Fruit fly (Drosophila melanogaster) whole organism, embryonic: ENCODE measurements around the gene slmb.

ENCODE experiments used
- ATbp ChIP-seq: fragments of 200-800 bp; sonication (Bioruptor generic); optimal IDR thresholded peaks from 2 replicates; lab custom pipeline; 2017; ENCODE audit warnings: missing biosample characterization, mild to moderate bottlenecking, missing genetic modification characterization, missing genetic modification reagents
- Adf1 ChIP-seq: fragments of 200-800 bp; sonication (Bioruptor generic); IDR thresholded peaks from 2 replicates; pipeline ENCODE4 v1.3.6; 2022; ENCODE audit warnings: missing biosample characterization, missing genetic modification characterization
- Aef1 ChIP-seq: fragments of 200-800 bp; sonication (Bioruptor generic); IDR thresholded peaks from 3 replicates; pipeline ENCODE4 v1.3.6; 2022; ENCODE audit warnings: missing biosample characterization, missing genetic modification characterization
- Bgb ChIP-seq: fragments of 200-800 bp; sonication (Bioruptor generic); IDR thresholded peaks from 2 replicates; pipeline ENCODE4 v1.3.6; 2022; ENCODE audit warnings: missing biosample characterization, missing genetic modification characterization; ENCODE audit not compliant: partially characterized antibody
- CG11085 ChIP-seq: fragments of 200-800 bp; sonication (Bioruptor generic); IDR thresholded peaks from 2 replicates; pipeline ENCODE4 v1.3.6; 2022; ENCODE audit warnings: missing biosample characterization, missing genetic modification characterization
- CG12104 ChIP-seq: fragments of 200-800 bp; sonication (Bioruptor generic); optimal IDR thresholded peaks from 3 replicates; lab custom pipeline; 2016; ENCODE audit warnings: missing biosample characterization, missing genetic modification characterization
- CG12744 ChIP-seq: fragments of 200-800 bp; sonication (Bioruptor generic); optimal IDR thresholded peaks from 2 replicates; lab custom pipeline; 2016; ENCODE audit warnings: missing biosample characterization, missing genetic modification characterization
- CG14965 ChIP-seq: fragments of 200-800 bp; sonication (Bioruptor generic); optimal IDR thresholded peaks from 2 replicates; lab custom pipeline; 2016; ENCODE audit warnings: missing biosample characterization, missing genetic modification characterization, borderline replicate concordance
- CG15514 ChIP-seq: fragments of 200-800 bp; sonication (Bioruptor generic); optimal IDR thresholded peaks from 3 replicates; lab custom pipeline; 2017; ENCODE audit warnings: missing biosample characterization, missing genetic modification characterization, mild to moderate bottlenecking, moderate library complexity, missing genetic modification reagents
- CG1647 ChIP-seq: fragments of 200-800 bp; sonication (Bioruptor generic); optimal IDR thresholded peaks from 3 replicates; lab custom pipeline; 2016; ENCODE audit warnings: missing biosample characterization, missing genetic modification characterization
- CG16813 ChIP-seq: fragments of 200-800 bp; sonication (Bioruptor generic); IDR thresholded peaks from 3 replicates; pipeline ENCODE4 v1.3.6; 2022; ENCODE audit warnings: missing biosample characterization, missing genetic modification characterization; ENCODE audit not compliant: partially characterized antibody
- CG17328 ChIP-seq: fragments of 200-800 bp; sonication (Bioruptor generic); IDR thresholded peaks from 2 replicates; pipeline ENCODE4 v1.3.6; 2022; ENCODE audit warnings: missing biosample characterization, missing genetic modification characterization
- CG17802 ChIP-seq: fragments of 200-800 bp; sonication (Bioruptor generic); optimal IDR thresholded peaks from 2 replicates; lab custom pipeline; 2018; ENCODE audit warnings: missing biosample characterization, mild to moderate bottlenecking, missing genetic modification characterization, moderate library complexity
- CG2116 ChIP-seq: fragments of 200-800 bp; sonication (Bioruptor generic); optimal IDR thresholded peaks from 3 replicates; lab custom pipeline; 2018; ENCODE audit warnings: missing biosample characterization, mild to moderate bottlenecking, missing genetic modification characterization
- CG3163 ChIP-seq: fragments of 200-800 bp; sonication (Bioruptor generic); optimal IDR thresholded peaks from 3 replicates; lab custom pipeline; 2016; ENCODE audit warnings: missing biosample characterization, missing genetic modification characterization
- CG33213 ChIP-seq: fragments of 200-800 bp; sonication (Bioruptor generic); optimal IDR thresholded peaks from 3 replicates; lab custom pipeline; 2016; ENCODE audit warnings: missing biosample characterization, missing genetic modification characterization
- CG4360 ChIP-seq: fragments of 200-800 bp; sonication (Bioruptor generic); IDR thresholded peaks from 2 replicates; pipeline ENCODE4 v1.3.6; 2022; ENCODE audit warnings: missing biosample characterization, missing genetic modification characterization
- CG43689 ChIP-seq: fragments of 200-800 bp; sonication (Bioruptor generic); IDR thresholded peaks from 2 replicates; pipeline ENCODE4 v1.3.6; 2022; ENCODE audit warnings: missing biosample characterization, missing genetic modification characterization
- CG4404 ChIP-seq: fragments of 200-800 bp; sonication (Bioruptor generic); IDR thresholded peaks from 2 replicates; pipeline ENCODE4 v1.3.6; 2022; ENCODE audit warnings: missing biosample characterization, missing genetic modification characterization
- CG7928 ChIP-seq: fragments of 200-800 bp; sonication (Bioruptor generic); optimal IDR thresholded peaks from 2 replicates; lab custom pipeline; 2017; ENCODE audit warnings: missing biosample characterization, mild to moderate bottlenecking, missing genetic modification characterization
- CG8388 ChIP-seq: fragments of 200-800 bp; sonication (Bioruptor generic); optimal IDR thresholded peaks from 2 replicates; lab custom pipeline; 2019; ENCODE audit warnings: missing biosample characterization, mild to moderate bottlenecking, missing genetic modification characterization, moderate library complexity
- CG9437 ChIP-seq: fragments of 200-800 bp; sonication (Bioruptor generic); optimal IDR thresholded peaks from 2 replicates; lab custom pipeline; 2018; ENCODE audit warnings: missing biosample characterization, mild to moderate bottlenecking, missing genetic modification characterization
- CG9797 ChIP-seq: fragments of 200-800 bp; sonication (Bioruptor generic); optimal IDR thresholded peaks from 3 replicates; lab custom pipeline; 2018; ENCODE audit warnings: missing biosample characterization, mild to moderate bottlenecking, missing genetic modification characterization
- CG9932 ChIP-seq: fragments of 200-800 bp; sonication (Bioruptor generic); IDR thresholded peaks from 2 replicates; pipeline ENCODE4 v1.3.6; 2022; ENCODE audit warnings: missing biosample characterization, missing genetic modification characterization
- CkIIα-i1 ChIP-seq: fragments of 200-800 bp; sonication (Bioruptor generic); IDR thresholded peaks from 2 replicates; pipeline ENCODE4 v1.3.6; 2022; ENCODE audit warnings: missing biosample characterization, missing genetic modification characterization
- Eip74EF ChIP-seq, 2 experiments: fragments of 200-800 bp in 1 of 2; fragments of >200 bp in 1 of 2; sonication (Bioruptor generic) in 1 of 2; optimal IDR thresholded peaks; 2 replicates each; lab custom pipeline; 2017 to 2019; ENCODE audit warnings: missing biosample characterization in 2 of 2, missing genetic modification characterization in 2 of 2, mild to moderate bottlenecking in 1 of 2, moderate library complexity in 1 of 2
- Ets65A ChIP-seq: fragments of 200-800 bp; sonication (Bioruptor generic); peaks from one replicate; lab custom pipeline; 2016; ENCODE audit warnings: missing biosample characterization, missing genetic modification characterization
- Fer3 ChIP-seq: fragments of 200-800 bp; sonication (Bioruptor generic); optimal IDR thresholded peaks from 2 replicates; lab custom pipeline; 2018; ENCODE audit warnings: missing biosample characterization, mild to moderate bottlenecking, missing genetic modification characterization, moderate library complexity
- Hr51 ChIP-seq, 2 experiments: fragments of 200-800 bp; sonication (Bioruptor generic); optimal IDR thresholded peaks; 2 replicates in 1 of 2; 3 replicates in 1 of 2; lab custom pipeline; 2016 to 2018; ENCODE audit warnings: missing biosample characterization in 2 of 2, missing genetic modification characterization in 2 of 2, mild to moderate bottlenecking in 1 of 2, moderate library complexity in 1 of 2
- Kr ChIP-seq: fragments of 200-800 bp; sonication (Bioruptor generic); optimal IDR thresholded peaks from 2 replicates; lab custom pipeline; 2017; ENCODE audit warnings: missing biosample characterization, mild to moderate bottlenecking, missing genetic modification characterization
- Lhr ChIP-seq: fragments of 200-800 bp; sonication (Bioruptor generic); optimal IDR thresholded peaks from 3 replicates; lab custom pipeline; 2017; ENCODE audit warnings: mild to moderate bottlenecking, missing biosample characterization, missing genetic modification reagents, missing genetic modification characterization
- Myb ChIP-seq: fragments of 200-800 bp; sonication (Bioruptor generic); optimal IDR thresholded peaks from 2 replicates; lab custom pipeline; 2016; ENCODE audit warnings: missing biosample characterization, missing genetic modification characterization
- Oli ChIP-seq: fragments of 200-800 bp; sonication (Bioruptor generic); optimal IDR thresholded peaks from 2 replicates; lab custom pipeline; 2018; ENCODE audit warnings: missing biosample characterization, mild to moderate bottlenecking, missing genetic modification characterization, moderate library complexity
- Opbp ChIP-seq: fragments of 200-800 bp; sonication (Bioruptor generic); IDR thresholded peaks from 3 replicates; pipeline ENCODE4 v1.3.6; 2022; ENCODE audit warnings: missing biosample characterization, missing genetic modification characterization; ENCODE audit not compliant: partially characterized antibody
- PHDP ChIP-seq: fragments of 200-800 bp; sonication (Bioruptor generic); optimal IDR thresholded peaks from 3 replicates; lab custom pipeline; 2018; ENCODE audit warnings: missing biosample characterization, mild to moderate bottlenecking, missing genetic modification characterization, moderate library complexity
- Rx ChIP-seq: fragments of 200-800 bp; sonication (Bioruptor generic); IDR thresholded peaks from 2 replicates; pipeline ENCODE4 v1.3.6; 2022; ENCODE audit warnings: missing biosample characterization, missing genetic modification characterization
- Sry-δ ChIP-seq: fragments of 200-800 bp; sonication (Bioruptor generic); optimal IDR thresholded peaks from 2 replicates; lab custom pipeline; 2016; ENCODE audit warnings: missing biosample characterization, missing genetic modification characterization
- Xbp1 ChIP-seq: fragments of 200-800 bp; sonication (Bioruptor generic); optimal IDR thresholded peaks from 3 replicates; lab custom pipeline; 2016; ENCODE audit warnings: missing biosample characterization, mild to moderate bottlenecking, missing genetic modification characterization
- ap ChIP-seq: fragments of 200-800 bp; sonication (Bioruptor generic); IDR thresholded peaks from 2 replicates; pipeline ENCODE4 v1.3.6; 2022; ENCODE audit warnings: missing biosample characterization, missing genetic modification characterization
- ato ChIP-seq: fragments of 200-800 bp; sonication (Bioruptor generic); IDR thresholded peaks from 2 replicates; pipeline ENCODE4 v1.3.6; 2022; ENCODE audit warnings: missing biosample characterization, missing genetic modification characterization; ENCODE audit not compliant: partially characterized antibody
- bcd ChIP-seq: fragments of 200-800 bp; sonication (Bioruptor generic); optimal IDR thresholded peaks from 2 replicates; lab custom pipeline; 2017; ENCODE audit warnings: missing biosample characterization, mild to moderate bottlenecking, missing genetic modification characterization
- croc ChIP-seq: fragments of 200-800 bp; sonication (Bioruptor generic); conservative IDR thresholded peaks from 3 replicates; pipeline ENCODE4 v1.3.6; 2022; ENCODE audit warnings: missing biosample characterization, missing genetic modification characterization
- dati ChIP-seq: fragments of 200-800 bp; sonication (Bioruptor generic); IDR thresholded peaks from 2 replicates; pipeline ENCODE4 v1.3.6; 2022; ENCODE audit warnings: missing biosample characterization, missing genetic modification characterization
- eyg ChIP-seq: fragments of 200-800 bp; sonication (Bioruptor generic); optimal IDR thresholded peaks from 3 replicates; lab custom pipeline; 2016; ENCODE audit warnings: missing biosample characterization, missing genetic modification characterization
- ken ChIP-seq: fragments of 200-800 bp; sonication (Bioruptor generic); IDR thresholded peaks from 3 replicates; pipeline ENCODE4 v1.3.6; 2022; ENCODE audit warnings: missing biosample characterization, missing genetic modification characterization
- odd ChIP-seq: fragments of 200-800 bp; sonication (Bioruptor generic); optimal IDR thresholded peaks from 2 replicates; lab custom pipeline; 2017; ENCODE audit warnings: missing biosample characterization, mild to moderate bottlenecking, missing genetic modification characterization
- pfk ChIP-seq: fragments of 200-800 bp; sonication (Bioruptor generic); optimal IDR thresholded peaks from 2 replicates; lab custom pipeline; 2018; ENCODE audit warnings: missing biosample characterization, mild to moderate bottlenecking, missing genetic modification characterization, moderate library complexity
- pros ChIP-seq: fragments of 200-800 bp; sonication (Bioruptor generic); optimal IDR thresholded peaks from 3 replicates; lab custom pipeline; 2019; ENCODE audit warnings: missing biosample characterization, mild to moderate bottlenecking, missing genetic modification characterization, moderate library complexity
- repo ChIP-seq: fragments of 200-800 bp; sonication (Bioruptor generic); optimal IDR thresholded peaks from 2 replicates; lab custom pipeline; 2016; ENCODE audit warnings: missing biosample characterization, missing genetic modification characterization
- zfh2 ChIP-seq: fragments of 200-800 bp; sonication (Bioruptor generic); optimal IDR thresholded peaks from 2 replicates; lab custom pipeline; 2016; ENCODE audit warnings: missing biosample characterization, missing genetic modification characterization

slmb gene

DNA sequence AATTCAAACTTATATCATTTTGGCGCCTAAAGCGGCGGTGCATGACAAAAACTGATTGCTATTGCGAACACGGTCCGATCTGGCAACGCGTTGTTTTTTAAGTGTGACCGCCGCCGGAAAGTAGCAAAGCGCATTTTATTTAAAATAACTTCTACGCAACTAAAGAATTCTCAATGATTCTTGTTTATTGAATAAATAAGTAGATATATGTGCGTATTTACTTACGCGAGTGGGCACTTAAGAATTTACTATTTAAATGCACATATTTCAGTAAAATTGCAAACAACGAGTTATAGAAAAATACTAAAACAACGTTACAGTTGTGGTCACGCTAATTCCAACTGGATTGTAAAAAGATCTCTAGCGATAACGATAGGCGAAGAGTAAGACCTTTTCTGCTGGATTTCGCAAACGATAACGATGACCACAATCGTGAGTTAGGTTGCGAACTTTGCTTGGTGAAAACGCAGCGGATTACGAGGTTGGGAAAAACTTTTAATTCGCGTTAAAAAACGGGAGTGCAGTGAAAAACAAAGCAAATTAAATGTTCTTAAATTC, 28.7 kb upstream of the slmb start (continued):
- peak; percentile 40 for TF ChIP-seq CG15514 (GFP tag; lab: Kevin White, UChicago)
- peak; percentile 17 for TF ChIP-seq CG3163 (GFP tag; lab: Kevin White, UChicago)
- TF ChIP-seq CG1647 (GFP tag; lab: Kevin White, UChicago) = no peak
- TF ChIP-seq eyg = peak; percentile 11
- TF ChIP-seq ATbp (GFP tag; lab: Kevin White, UChicago) = no peak
- TF ChIP-seq Hr51 (GFP tag; optimal IDR thresholded peaks at IDR 0.05; lab: Kevin White, UChicago) = peak in 1 of 2 experiments; percentile 12
- TF ChIP-seq Rx = no peak
- TF ChIP-seq Adf1 (GFP tag; lab: Robert Waterston, UW) = no peak
- TF ChIP-seq ato = peak; percentile 68
- TF ChIP-seq Fer3 = no peak
- peak; percentile 49 for TF ChIP-seq Bgb (GFP tag; lab: Robert Waterston, UW)
- TF ChIP-seq CG12744 (GFP tag; lab: Kevin White, UChicago) = no peak
- TF ChIP-seq dati (GFP tag; lab: Robert Waterston, UW) = no peak
- no peak for TF ChIP-seq Xbp1 (GFP tag; lab: Kevin White, UChicago)
- TF ChIP-seq CkIIα-i1 (GFP tag; lab: Robert Waterston, UW) = no peak
- TF ChIP-seq CG9932 (GFP tag; lab: Robert Waterston, UW) = no peak
- TF ChIP-seq CG12104 = peak; percentile 34
- TF ChIP-seq CG33213 (GFP tag; lab: Kevin White, UChicago) = peak; percentile 82
- TF ChIP-seq CG9797 (GFP tag; lab: Kevin White, UChicago) = peak; percentile 92
- no peak for TF ChIP-seq pros (GFP tag; lab: Kevin White, UChicago)
- TF ChIP-seq bcd (GFP tag; lab: Kevin White, UChicago) = peak; percentile 51
- no peak for TF ChIP-seq ap (GFP tag; lab: Robert Waterston, UW)
- no peak for TF ChIP-seq odd (GFP tag; lab: Kevin White, UChicago)
- no peak for TF ChIP-seq CG4360 (GFP tag; lab: Robert Waterston, UW)
- no peak for TF ChIP-seq CG11085 (GFP tag; lab: Robert Waterston, UW)
- TF ChIP-seq Kr (GFP tag; lab: Kevin White, UChicago) = no peak
- TF ChIP-seq CG7928 = no peak
- no peak for TF ChIP-seq CG8388 (GFP tag; lab: Kevin White, UChicago)
- peak; percentile 54; the same call in 2 of the 3 replicates for TF ChIP-seq CG16813 (GFP tag; lab: Robert Waterston, UW)
- peak; percentile 52 for TF ChIP-seq Myb (GFP tag; lab: Kevin White, UChicago)
- no peak for TF ChIP-seq CG14965
- no peak for TF ChIP-seq Oli
- TF ChIP-seq repo (GFP tag; lab: Kevin White, UChicago) = no peak
- TF ChIP-seq croc = no peak
- no peak for TF ChIP-seq PHDP (tag; lab: Kevin White, UChicago)
- TF ChIP-seq pfk (GFP tag; lab: Kevin White, UChicago) = no peak
- no peak for TF ChIP-seq CG17802 (tag; lab: Kevin White, UChicago)
- TF ChIP-seq Eip74EF (GFP tag; optimal IDR thresholded peaks at IDR 0.05; lab: Kevin White, UChicago) = no peak
- peak; percentile 63 for TF ChIP-seq CG2116 (GFP tag; lab: Kevin White, UChicago)
- peak; percentile 53; the same call in 2 of the 3 replicates for TF ChIP-seq Opbp (GFP tag; lab: Robert Waterston, UW)
- peak; percentile 94 for TF ChIP-seq Lhr (GFP tag; lab: Kevin White, UChicago)
- TF ChIP-seq ken (GFP tag; lab: Robert Waterston, UW) = no peak
- TF ChIP-seq Ets65A (GFP tag; lab: Kevin White, UChicago) = peak; percentile 25
- no peak for TF ChIP-seq Aef1 (GFP tag; lab: Robert Waterston, UW)
- TF ChIP-seq Sry-δ (GFP tag; lab: Kevin White, UChicago) = peak; percentile 78
- no peak for TF ChIP-seq CG43689
- peak; percentile 29 for TF ChIP-seq zfh2
- no peak for TF ChIP-seq CG4404 (GFP tag; lab: Robert Waterston, UW)
- TF ChIP-seq CG9437 (GFP tag; lab: Kevin White, UChicago) = peak; percentile 76
- no peak for TF ChIP-seq CG17328 (GFP tag; lab: Robert Waterston, UW)
